Fruit fly (Drosophila melanogaster): ENCODE results near the gene CG32262.

DNA sequence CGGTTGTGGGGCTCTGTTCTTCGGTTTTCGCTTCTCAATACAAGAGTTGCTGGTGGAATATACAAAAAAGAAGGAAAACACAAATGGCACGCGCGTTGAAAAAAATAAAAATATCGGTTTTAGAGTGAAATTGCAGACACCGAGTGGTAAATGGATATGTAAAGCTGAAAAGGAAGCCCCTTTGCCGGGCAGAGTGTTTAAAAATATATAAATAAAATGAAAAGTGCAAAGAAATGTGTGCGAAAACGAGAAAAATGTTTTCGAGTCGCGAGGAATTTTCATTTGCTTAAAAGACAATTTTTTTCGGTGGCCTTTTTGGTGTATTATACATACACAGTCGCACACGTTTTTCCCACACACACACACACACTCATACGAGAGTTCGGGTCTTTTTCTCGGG lies 15.9 kb upstream of the CG32262 start:
- TF ChIP-seq svp (GFP tag) (no peak), spab (GFP tag; optimal IDR thresholded peaks at IDR 0.05) (no peak), cyc (GFP tag; optimal IDR thresholded peaks at IDR 0.05) (no peak), CG8119 (GFP tag; IDR thresholded peaks at IDR 0.05) (no peak), Ets96B (tag; optimal IDR thresholded peaks at IDR 0.05) (no peak), net (GFP tag; optimal IDR thresholded peaks at IDR 0.05) (no peak), fd85E (GFP tag; optimal IDR thresholded peaks at IDR 0.05) (no peak), Sox102F (GFP tag; optimal IDR thresholded peaks at IDR 0.05) (no peak), eg (GFP tag; IDR thresholded peaks at IDR 0.05) (no peak)

Measured in whole organism, prepupa.